Fruit fly (Drosophila melanogaster): Measurements from ENCODE around the gene gcm2.

- TF ChIP-seq CTCF (optimal IDR thresholded peaks at IDR 0.05) = no peak
- TF ChIP-seq CG8478 (optimal IDR thresholded peaks at IDR 0.05) = no peak
These were observed 6.4 kb downstream of the gcm2 start for dm6 chr2L:9614674-9615258.
